Worm (Caenorhabditis elegans): ENCODE measurements around the gene idpb-5.
"Not testable (repeated sequence)": the region's sequence is repeated elsewhere in the genome, so short reads cannot be mapped to it uniquely, and the experiment has no call there.

idpb-5 gene

DNA sequence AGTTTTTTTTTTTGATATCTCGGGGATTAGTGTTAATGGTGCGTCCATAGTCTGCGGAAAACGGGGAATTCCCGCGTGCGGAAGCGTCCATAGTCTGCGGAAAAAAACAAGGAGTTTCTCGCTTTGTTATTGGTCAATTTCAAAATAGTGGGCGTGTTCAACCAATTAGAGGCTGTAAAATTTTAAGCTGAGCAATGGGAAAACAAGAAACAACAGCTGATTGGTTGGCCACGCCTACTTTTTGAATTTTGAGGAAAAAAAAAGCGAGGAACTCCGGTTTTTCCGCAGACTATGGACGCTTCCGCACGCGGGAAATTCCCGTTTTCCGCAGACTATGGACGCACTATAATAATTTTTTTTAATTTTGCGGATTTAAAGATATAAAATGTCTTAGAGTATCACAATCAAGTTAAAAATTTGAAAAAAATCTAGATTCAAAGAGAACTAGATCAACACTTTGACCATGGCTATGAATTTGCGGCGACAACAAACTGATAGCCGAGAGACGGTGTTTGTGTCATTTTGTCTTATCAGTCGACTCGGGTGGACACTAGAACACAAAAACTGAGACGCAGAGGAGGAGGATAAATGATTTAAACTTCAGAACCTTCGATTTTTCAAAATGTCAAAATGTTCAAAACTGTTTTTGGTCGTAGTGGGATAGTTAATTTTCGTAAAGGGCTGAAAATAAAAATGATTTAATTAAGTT, 16.0 kb upstream of the idpb-5 start:
- TF ChIP-seq K11D2.4 (GFP tag; IDR thresholded peaks at IDR 0.05) (0 out of 2 replicates have a peak, but pooled peaks have one; percentile 28), ama-1 (optimal IDR thresholded peaks at IDR 0.05) (peak; percentile 45), nfyb-1 (GFP tag; IDR thresholded peaks at IDR 0.05) (peak; percentile 72)
- TF ChIP-seq ama-1 (GFP tag; optimal IDR thresholded peaks at IDR 0.05): not testable (repeated sequence)

DNA sequence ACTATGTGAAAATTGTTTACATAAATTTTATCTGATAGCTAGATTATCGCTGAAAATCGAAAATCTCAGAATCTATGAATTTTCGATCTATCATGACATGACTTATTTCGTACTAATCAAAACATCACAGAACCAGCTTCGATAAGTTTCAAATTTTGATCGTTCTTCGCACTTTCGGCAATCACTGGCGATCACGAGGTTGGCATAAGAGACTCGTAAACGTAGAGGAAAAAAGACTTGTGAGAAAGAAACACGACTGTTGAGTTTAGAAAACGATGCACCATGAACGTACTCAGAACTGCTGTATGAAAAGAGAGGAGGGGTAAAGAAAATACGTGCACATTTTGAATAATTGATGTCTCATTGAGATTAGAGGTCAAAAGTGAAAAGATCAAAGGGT, 15.3 kb upstream of the idpb-5 start:
- TF ChIP-seq snpc-3.4 (tag; optimal IDR thresholded peaks at IDR 0.05) (no peak), unc-130 (GFP tag; optimal IDR thresholded peaks at IDR 0.05) (no peak), snpc-4 (GFP tag; optimal IDR thresholded peaks at IDR 0.05) (no peak), snpc-4 (tag; optimal IDR thresholded peaks at IDR 0.05) (peak in 2 of 4 experiments; percentile 17 to 22), lin-35 (GFP tag; optimal IDR thresholded peaks at IDR 0.05) (no peak), lin-26 (GFP tag; IDR thresholded peaks at IDR 0.05) (0 out of 2 replicates have a peak, but pooled peaks have one; percentile 17), madf-3 (GFP tag; IDR thresholded peaks at IDR 0.05) (no peak), madf-10 (tag; optimal IDR thresholded peaks at IDR 0.05) (peak; percentile 45), Y53G8AR.9 (GFP tag; conservative IDR thresholded peaks at IDR 0.05) (0 out of 2 replicates have a peak, but pooled peaks have one; percentile 39), ztf-26 (tag; optimal IDR thresholded peaks at IDR 0.05) (peak; percentile 38), ceh-79 (tag; optimal IDR thresholded peaks at IDR 0.05) (no peak), let-607 (tag; optimal IDR thresholded peaks at IDR 0.05) (peak in 1 of 2 experiments; percentile 50), lir-1 (GFP tag; conservative IDR thresholded peaks at IDR 0.05) (no peak; the same call in 1 of the 2 replicates), fkh-3 (tag; optimal IDR thresholded peaks at IDR 0.05) (no peak), atf-7 (tag; optimal IDR thresholded peaks at IDR 0.05) (peak; percentile 53), mel-28 (tag; optimal IDR thresholded peaks at IDR 0.05; ENCODE audit: borderline replicate concordance) (no peak), unc-62 (GFP tag; optimal IDR thresholded peaks at IDR 0.05) (peak; percentile 3), rec-8 (tag; optimal IDR thresholded peaks at IDR 0.05) (no peak), F57C9.4 (tag; optimal IDR thresholded peaks at IDR 0.05) (no peak), Y53F4B.3 (GFP tag; IDR thresholded peaks at IDR 0.05) (no peak), tlf-1 (GFP tag; optimal IDR thresholded peaks at IDR 0.05) (peak; percentile 65), chd-7 (tag; optimal IDR thresholded peaks at IDR 0.05) (peak; percentile 59), ekl-4 (GFP tag; IDR thresholded peaks at IDR 0.05) (peak; percentile 36; the same call in 1 of the 2 replicates), nhr-120 (GFP tag; IDR thresholded peaks at IDR 0.05) (no peak), repo-1 (tag; optimal IDR thresholded peaks at IDR 0.05) (peak; percentile 45), sptf-2 (GFP tag; optimal IDR thresholded peaks at IDR 0.05) (no peak), C06A6.2 (GFP tag; conservative IDR thresholded peaks at IDR 0.05) (0 out of 2 replicates have a peak, but pooled peaks have one; percentile 14), Y95B8A.8 (GFP tag; IDR thresholded peaks at IDR 0.05) (peak; percentile 25; the same call in 1 of the 2 replicates), nhr-90 (tag; optimal IDR thresholded peaks at IDR 0.05) (peak; percentile 14), C17E4.6 (GFP tag; IDR thresholded peaks at IDR 0.05) (no peak), egl-44 (GFP tag; IDR thresholded peaks at IDR 0.05) (peak; percentile 77), bed-2 (GFP tag; IDR thresholded peaks at IDR 0.05) (no peak), lin-40 (tag; optimal IDR thresholded peaks at IDR 0.05) (peak; percentile 57), ZK185.1 (tag; optimal IDR thresholded peaks at IDR 0.05; ENCODE audit: poor library complexity, severe bottlenecking) (peak; percentile 38), pha-4 (tag; optimal IDR thresholded peaks at IDR 0.05) (peak; percentile 62), somi-1 (GFP tag; optimal IDR thresholded peaks at IDR 0.05) (peak; percentile 60), nfyb-1 (GFP tag; IDR thresholded peaks at IDR 0.05) (peak; percentile 71), B0336.3 (GFP tag; IDR thresholded peaks at IDR 0.05) (peak; percentile 50; the same call in 1 of the 2 replicates), rcor-1 (GFP tag; IDR thresholded peaks at IDR 0.05) (0 out of 2 replicates have a peak, but pooled peaks have one; percentile 18), him-1 (tag; optimal IDR thresholded peaks at IDR 0.05) (no peak), nhr-80 (tag; optimal IDR thresholded peaks at IDR 0.05) (peak; percentile 65), F37B4.10 (GFP tag; IDR thresholded peaks at IDR 0.05) (no peak), B0035.1 (tag; optimal IDR thresholded peaks at IDR 0.05) (no peak)
